Worm (Caenorhabditis elegans) whole organism, early embryonic: ENCODE data around the gene ZK1240.2.

Experiments
- B0310.2 ChIP-seq: sonication (generic microtip); optimal IDR thresholded peaks from 2 replicates; lab custom pipeline; 2016; ENCODE audit warnings: mild to moderate bottlenecking, missing genetic modification characterization, missing compliant biosample characterization
- F13C5.2 ChIP-seq: sonication (generic microtip); optimal IDR thresholded peaks from 2 replicates; lab custom pipeline; 2017; ENCODE audit warnings: mild to moderate bottlenecking, missing genetic modification characterization, inconsistent platforms, missing compliant biosample characterization
- aly-1 ChIP-seq: sonication (generic microtip); optimal IDR thresholded peaks from 2 replicates; lab custom pipeline; 2016; ENCODE audit warnings: missing genetic modification characterization, missing compliant biosample characterization
- ama-1 ChIP-seq: fragments of 150-350 bp; optimal IDR thresholded peaks from 2 replicates; lab custom pipeline; 2014
- ceh-13 ChIP-seq: fragments of 200-800 bp; sonication (Bioruptor generic); optimal IDR thresholded peaks from 2 replicates; lab custom pipeline; 2018; ENCODE audit warnings: mild to moderate bottlenecking, missing genetic modification characterization, missing compliant biosample characterization
- ceh-36 ChIP-seq: sonication (generic microtip); optimal IDR thresholded peaks from 2 replicates; lab custom pipeline; 2016; ENCODE audit warnings: missing genetic modification characterization, inconsistent platforms, missing compliant biosample characterization
- ets-7 ChIP-seq: sonication (generic microtip); optimal IDR thresholded peaks from 2 replicates; lab custom pipeline; 2016; ENCODE audit warnings: missing genotype, missing genetic modification characterization, missing compliant biosample characterization
- flt-1 ChIP-seq: fragments of 200-800 bp; sonication (Bioruptor generic); IDR thresholded peaks from 2 replicates; pipeline ENCODE4 v1.3.6; 2022; ENCODE audit warnings: missing genetic modification characterization, missing compliant biosample characterization
- hmbx-1 ChIP-seq: sonication (generic microtip); optimal IDR thresholded peaks from 2 replicates; lab custom pipeline; 2016; ENCODE audit warnings: mild to moderate bottlenecking, missing genetic modification characterization, missing compliant biosample characterization
- hmg-4 ChIP-seq: fragments of 200-800 bp; sonication (Bioruptor generic); optimal IDR thresholded peaks from 2 replicates; lab custom pipeline; 2018; ENCODE audit warnings: mild to moderate bottlenecking, missing genetic modification characterization, missing compliant biosample characterization
- hnd-1 ChIP-seq: sonication (generic microtip); optimal IDR thresholded peaks from 2 replicates; lab custom pipeline; 2016; ENCODE audit warnings: missing genetic modification characterization, missing compliant biosample characterization
- pes-1 ChIP-seq: fragments of 200-800 bp; sonication (Bioruptor generic); IDR thresholded peaks from 2 replicates; pipeline ENCODE4 v1.3.6; 2022; ENCODE audit warnings: missing genetic modification reagents, missing genetic modification characterization, missing compliant biosample characterization
- scrt-1 ChIP-seq: fragments of 200-800 bp; sonication (Bioruptor generic); IDR thresholded peaks from 2 replicates; pipeline ENCODE4 v1.3.6; 2022; ENCODE audit warnings: missing genetic modification characterization, missing compliant biosample characterization
- sea-1 ChIP-seq: fragments of 200-800 bp; sonication (Bioruptor generic); conservative IDR thresholded peaks from 2 replicates; pipeline ENCODE4 v1.3.6; 2022; ENCODE audit warnings: missing genetic modification characterization, missing compliant biosample characterization
- tbx-11 ChIP-seq: fragments of 200-800 bp; sonication (Bioruptor generic); IDR thresholded peaks from 2 replicates; pipeline ENCODE4 v1.3.6; 2022; ENCODE audit warnings: missing genetic modification characterization, missing compliant biosample characterization
- tbx-37 ChIP-seq: fragments of 200-800 bp; sonication (Bioruptor generic); conservative IDR thresholded peaks from 2 replicates; pipeline ENCODE4 v1.3.6; 2022; ENCODE audit warnings: missing genetic modification reagents, missing genetic modification characterization, missing compliant biosample characterization
- tra-4 ChIP-seq: sonication (generic microtip); optimal IDR thresholded peaks from 2 replicates; lab custom pipeline; 2017; ENCODE audit warnings: missing genetic modification characterization, missing compliant biosample characterization

The ZK1240.2 gene

ce11 chrII:2302330-2302729, 20.8 kb upstream of the ZK1240.2 start, which contains the start of gene B0281.6:
TSS of gene B0281.6 (minus strand) at chrII:2302430.
- TF ChIP-seq ceh-13 (GFP tag; lab: Kevin White, UChicago): no peak
- TF ChIP-seq tbx-11 (GFP tag; lab: Robert Waterston, UW): no peak
- TF ChIP-seq tra-4: no peak
- no peak for TF ChIP-seq ceh-36
- TF ChIP-seq hnd-1 (tag; lab: Kevin White, UChicago): no peak
- TF ChIP-seq tbx-37: no peak
- no peak for TF ChIP-seq sea-1 (GFP tag; lab: Robert Waterston, UW)
- no peak for TF ChIP-seq F13C5.2 (tag; lab: Kevin White, UChicago)
- TF ChIP-seq flt-1 (GFP tag; lab: Robert Waterston, UW): no peak
- TF ChIP-seq pes-1 (GFP tag; lab: Robert Waterston, UW): no peak
- no peak for TF ChIP-seq scrt-1 (GFP tag; lab: Robert Waterston, UW)
- TF ChIP-seq hmg-4 (GFP tag; lab: Kevin White, UChicago): no peak
- TF ChIP-seq ama-1 (lab: Kevin White, UChicago): no peak
- no peak for TF ChIP-seq B0310.2

ce11 chrII:2304575-2304974, 18.6 kb upstream of the ZK1240.2 start:
- TF ChIP-seq ceh-13 (GFP tag; lab: Kevin White, UChicago) (no peak), sea-1 (GFP tag; lab: Robert Waterston, UW) (no peak), tbx-11 (GFP tag; lab: Robert Waterston, UW) (no peak), hmg-4 (GFP tag; lab: Kevin White, UChicago) (no peak), hnd-1 (tag; lab: Kevin White, UChicago) (no peak), F13C5.2 (tag; lab: Kevin White, UChicago) (no peak), tra-4 (no peak), ets-7 (no peak), scrt-1 (GFP tag; lab: Robert Waterston, UW) (no peak), flt-1 (GFP tag; lab: Robert Waterston, UW) (no peak)

- TF ChIP-seq tra-4 (no peak), B0310.2 (no peak)
Observed at ce11 chrII:2305507-2305906, 17.7 kb upstream of the ZK1240.2 start.

ce11 chrII:2306741-2307140, 16.4 kb upstream of the ZK1240.2 start, which contains the start of gene B0281.3:
TSS of gene B0281.3 (plus strand) at chrII:2307041.
- TF ChIP-seq B0310.2 (no peak), F13C5.2 (tag; lab: Kevin White, UChicago) (no peak), tbx-37 (no peak), ceh-13 (GFP tag; lab: Kevin White, UChicago) (no peak), hnd-1 (tag; lab: Kevin White, UChicago) (no peak), ama-1 (lab: Kevin White, UChicago) (no peak), flt-1 (GFP tag; lab: Robert Waterston, UW) (no peak), sea-1 (GFP tag; lab: Robert Waterston, UW) (no peak), ceh-36 (no peak), hmg-4 (GFP tag; lab: Kevin White, UChicago) (no peak), aly-1 (tag; lab: Kevin White, UChicago) (no peak), tbx-11 (GFP tag; lab: Robert Waterston, UW) (no peak), tra-4 (no peak), pes-1 (GFP tag; lab: Robert Waterston, UW) (no peak), ets-7 (no peak), scrt-1 (GFP tag; lab: Robert Waterston, UW) (no peak), hmbx-1 (tag; lab: Kevin White, UChicago) (no peak)

ce11 chrII:2312747-2313146, 10.4 kb upstream of the ZK1240.2 start, which contains the start of the genes trim-21 and B0281.1:
TSS of gene trim-21 (minus strand) at chrII:2312847.
TSS of gene B0281.1 (plus strand) at chrII:2313067.
- TF ChIP-seq ama-1 (lab: Kevin White, UChicago) (no peak), ets-7 (no peak), pes-1 (GFP tag; lab: Robert Waterston, UW) (no peak), aly-1 (tag; lab: Kevin White, UChicago) (no peak), tbx-11 (GFP tag; lab: Robert Waterston, UW) (no peak), flt-1 (GFP tag; lab: Robert Waterston, UW) (no peak), hmg-4 (GFP tag; lab: Kevin White, UChicago) (no peak), tbx-37 (no peak), hnd-1 (tag; lab: Kevin White, UChicago) (no peak), hmbx-1 (tag; lab: Kevin White, UChicago) (no peak), ceh-13 (GFP tag; lab: Kevin White, UChicago) (no peak), tra-4 (no peak), B0310.2 (no peak), scrt-1 (GFP tag; lab: Robert Waterston, UW) (no peak), sea-1 (GFP tag; lab: Robert Waterston, UW) (no peak), F13C5.2 (tag; lab: Kevin White, UChicago) (no peak), ceh-36 (no peak)

ce11 chrII:2317883-2318357, 5.3 kb upstream of the ZK1240.2 start, which contains the start of the genes ZK1240.5 and ZK1240.9:
TSS of gene ZK1240.5 (minus strand) at chrII:2317933.
TSS of gene ZK1240.9 (plus strand) at chrII:2318189.
- TF ChIP-seq ets-7 (no peak), tbx-37 (no peak), ceh-36 (no peak), pes-1 (GFP tag; lab: Robert Waterston, UW) (no peak), tbx-11 (GFP tag; lab: Robert Waterston, UW) (no peak), aly-1 (tag; lab: Kevin White, UChicago) (no peak), ama-1 (lab: Kevin White, UChicago) (no peak), tra-4 (no peak), hnd-1 (tag; lab: Kevin White, UChicago) (no peak), B0310.2 (no peak), sea-1 (GFP tag; lab: Robert Waterston, UW) (no peak), ceh-13 (GFP tag; lab: Kevin White, UChicago) (no peak), scrt-1 (GFP tag; lab: Robert Waterston, UW) (no peak), hmg-4 (GFP tag; lab: Kevin White, UChicago) (no peak), hmbx-1 (tag; lab: Kevin White, UChicago) (no peak)

- TF ChIP-seq tbx-37 (no peak), flt-1 (GFP tag; lab: Robert Waterston, UW) (no peak), scrt-1 (GFP tag; lab: Robert Waterston, UW) (no peak), F13C5.2 (tag; lab: Kevin White, UChicago) (no peak), sea-1 (GFP tag; lab: Robert Waterston, UW) (no peak), ceh-36 (no peak), tbx-11 (GFP tag; lab: Robert Waterston, UW) (no peak), hmg-4 (GFP tag; lab: Kevin White, UChicago) (no peak), ceh-13 (GFP tag; lab: Kevin White, UChicago) (no peak)
Observed at ce11 chrII:2320097-2320496, 3.1 kb upstream of the ZK1240.2 start, which contains the start of gene ZK1240.3. TSS of gene ZK1240.3 (plus strand) at chrII:2320334.
